Fruit fly (Drosophila melanogaster) whole organism, embryonic: ENCODE measurements around the gene peb.

Experiments used
- Awh ChIP-seq: fragments of 200-800 bp; sonication (Bioruptor generic); IDR thresholded peaks from 2 replicates; pipeline ENCODE4, ENCODE4 v1.3.6; 2022; ENCODE audit warnings: missing biosample characterization, missing genetic modification characterization
- B-H2 ChIP-seq: fragments of 200-800 bp; sonication (Bioruptor generic); optimal IDR thresholded peaks from 2 replicates; lab custom pipeline; 2018; ENCODE audit warnings: missing biosample characterization, mild to moderate bottlenecking, missing genetic modification characterization
- BEAF-32 ChIP-seq: fragments of 200-800 bp; sonication (Bioruptor generic); optimal IDR thresholded peaks from 3 replicates; lab custom pipeline; 2017; ENCODE audit warnings: missing biosample characterization, missing genetic modification characterization, mild to moderate bottlenecking, moderate library complexity, missing genetic modification reagents
- BtbVII ChIP-seq: fragments of 200-800 bp; sonication (Bioruptor generic); optimal IDR thresholded peaks from 3 replicates; lab custom pipeline; 2017; ENCODE audit warnings: missing biosample characterization, mild to moderate bottlenecking, missing genetic modification characterization
- CG12071 ChIP-seq: fragments of 200-800 bp; sonication (Bioruptor generic); optimal IDR thresholded peaks from 3 replicates; lab custom pipeline; 2018; ENCODE audit warnings: missing biosample characterization, mild to moderate bottlenecking, missing genetic modification characterization
- CG12769 ChIP-seq: fragments of 200-800 bp; sonication (Bioruptor generic); optimal IDR thresholded peaks from 2 replicates; lab custom pipeline; 2019; ENCODE audit warnings: missing biosample characterization, mild to moderate bottlenecking, missing genetic modification characterization, moderate library complexity
- CG13624 ChIP-seq: fragments of 200-800 bp; sonication (Bioruptor generic); optimal IDR thresholded peaks from 2 replicates; lab custom pipeline; 2016; ENCODE audit warnings: missing biosample characterization, missing genetic modification characterization
- CG13894 ChIP-seq: fragments of 200-800 bp; sonication (Bioruptor generic); optimal IDR thresholded peaks from 3 replicates; lab custom pipeline; 2018; ENCODE audit warnings: missing biosample characterization, mild to moderate bottlenecking, missing genetic modification characterization, moderate library complexity
- CG14441 ChIP-seq: fragments of 200-800 bp; sonication (Bioruptor generic); IDR thresholded peaks from 2 replicates; pipeline ENCODE4 v1.3.6; 2022; ENCODE audit warnings: missing biosample characterization, missing genetic modification characterization
- CG15073 ChIP-seq: fragments of 200-800 bp; sonication (Bioruptor generic); optimal IDR thresholded peaks from 2 replicates; lab custom pipeline; 2016; ENCODE audit warnings: missing biosample characterization, missing genetic modification characterization
- CG15601 ChIP-seq: fragments of 200-800 bp; sonication (Bioruptor generic); optimal IDR thresholded peaks from 3 replicates; lab custom pipeline; 2019; ENCODE audit warnings: missing biosample characterization, mild to moderate bottlenecking, missing genetic modification characterization, moderate library complexity
- CG17385 ChIP-seq: fragments of 200-800 bp; sonication (Bioruptor generic); optimal IDR thresholded peaks from 3 replicates; lab custom pipeline; 2018; ENCODE audit warnings: missing biosample characterization, mild to moderate bottlenecking, missing genetic modification characterization
- CG17568 ChIP-seq: fragments of 200-800 bp; sonication (Bioruptor generic); optimal IDR thresholded peaks from 2 replicates; lab custom pipeline; 2018; ENCODE audit warnings: missing biosample characterization, mild to moderate bottlenecking, missing genetic modification characterization, moderate library complexity
- CG17829 ChIP-seq: fragments of 200-800 bp; optimal IDR thresholded peaks from 2 replicates; lab custom pipeline; 2019; ENCODE audit warnings: missing biosample characterization, mild to moderate bottlenecking, missing genetic modification characterization, moderate library complexity
- CG18599 ChIP-seq: fragments of 200-800 bp; sonication (Bioruptor generic); optimal IDR thresholded peaks from 3 replicates; lab custom pipeline; 2017; ENCODE audit warnings: missing biosample characterization, missing genetic modification characterization, mild to moderate bottlenecking, moderate library complexity, missing genetic modification reagents
- CG3065 ChIP-seq: fragments of 200-800 bp; sonication (Bioruptor generic); optimal IDR thresholded peaks from 2 replicates; lab custom pipeline; 2016; ENCODE audit warnings: missing biosample characterization, missing genetic modification characterization
- CG6175 ChIP-seq: fragments of 200-800 bp; sonication (Bioruptor generic); IDR thresholded peaks from 3 replicates; pipeline ENCODE4 v1.3.6; 2022; ENCODE audit warnings: missing biosample characterization, missing genetic modification characterization
- CG7357 ChIP-seq: fragments of 200-800 bp; sonication (Bioruptor generic); IDR thresholded peaks from 3 replicates; pipeline ENCODE4 v1.3.6; 2022; ENCODE audit warnings: missing biosample characterization, missing genetic modification characterization
- CG9797 ChIP-seq: fragments of 200-800 bp; sonication (Bioruptor generic); optimal IDR thresholded peaks from 3 replicates; lab custom pipeline; 2018; ENCODE audit warnings: missing biosample characterization, mild to moderate bottlenecking, missing genetic modification characterization
- E2f2 ChIP-seq: fragments of 200-800 bp; sonication (Bioruptor generic); IDR thresholded peaks from 2 replicates; pipeline ENCODE4 v1.3.6; 2022; ENCODE audit warnings: missing biosample characterization, missing genetic modification characterization
- Fer2 ChIP-seq: fragments of 200-800 bp; sonication (Bioruptor generic); optimal IDR thresholded peaks from 2 replicates; lab custom pipeline; 2018; ENCODE audit warnings: missing biosample characterization, mild to moderate bottlenecking, missing genetic modification characterization, moderate library complexity
- Lhr ChIP-seq: fragments of 200-800 bp; sonication (Bioruptor generic); optimal IDR thresholded peaks from 3 replicates; lab custom pipeline; 2017; ENCODE audit warnings: mild to moderate bottlenecking, missing biosample characterization, missing genetic modification reagents, missing genetic modification characterization
- NC2β ChIP-seq: fragments of 200-800 bp; sonication (Bioruptor generic); optimal IDR thresholded peaks from 2 replicates; lab custom pipeline; 2016; ENCODE audit warnings: missing biosample characterization, missing genetic modification characterization
- NfI ChIP-seq: fragments of 200-800 bp; sonication (Bioruptor generic); optimal IDR thresholded peaks from 3 replicates; lab custom pipeline; 2018; ENCODE audit warnings: missing biosample characterization, mild to moderate bottlenecking, missing genetic modification characterization, moderate library complexity
- Sry-β ChIP-seq: fragments of 200-800 bp; sonication (Bioruptor generic); optimal IDR thresholded peaks from 2 replicates; lab custom pipeline; 2018; ENCODE audit warnings: missing biosample characterization, mild to moderate bottlenecking, missing genetic modification characterization, moderate library complexity
- Usf ChIP-seq: fragments of 200-800 bp; sonication (Bioruptor generic); optimal IDR thresholded peaks from 2 replicates; lab custom pipeline; 2017; ENCODE audit warnings: missing genotype, missing biosample characterization, missing genetic modification characterization
- al ChIP-seq: fragments of 200-800 bp; sonication (Bioruptor generic); IDR thresholded peaks from 2 replicates; pipeline ENCODE4 v1.3.6; 2022; ENCODE audit warnings: missing biosample characterization, missing genetic modification characterization
- ato ChIP-seq: fragments of 200-800 bp; sonication (Bioruptor generic); IDR thresholded peaks from 2 replicates; pipeline ENCODE4 v1.3.6; 2022; ENCODE audit warnings: missing biosample characterization, missing genetic modification characterization; ENCODE audit not compliant: partially characterized antibody
- bbx ChIP-seq: fragments of 200-800 bp; sonication (Bioruptor generic); IDR thresholded peaks from 2 replicates; pipeline ENCODE4 v1.3.6; 2022; ENCODE audit warnings: missing biosample characterization, missing genetic modification characterization; ENCODE audit not compliant: partially characterized antibody
- cad ChIP-seq: fragments of >200 bp; optimal IDR thresholded peaks from 2 replicates; lab custom pipeline; 2017; ENCODE audit warnings: missing biosample characterization, missing genetic modification characterization
- chif ChIP-seq, 2 experiments: fragments of 200-800 bp; sonication (Bioruptor generic); optimal IDR thresholded peaks; 3 replicates each; lab custom pipeline; 2016; ENCODE audit warnings: missing biosample characterization in 2 of 2, missing genetic modification characterization in 2 of 2
- dmrt99B ChIP-seq: fragments of 200-800 bp; sonication (Bioruptor generic); optimal IDR thresholded peaks from 2 replicates; lab custom pipeline; 2018; ENCODE audit warnings: missing biosample characterization, mild to moderate bottlenecking, missing genetic modification characterization, moderate library complexity
- fru ChIP-seq: fragments of >200 bp; optimal IDR thresholded peaks from 2 replicates; lab custom pipeline; 2017
- gfzf ChIP-seq: fragments of 200-800 bp; sonication (Bioruptor generic); optimal IDR thresholded peaks from 2 replicates; lab custom pipeline; 2016; ENCODE audit warnings: missing biosample characterization, mild to moderate bottlenecking, missing genetic modification characterization, moderate library complexity
- hth ChIP-seq: fragments of >200 bp; optimal IDR thresholded peaks from 2 replicates; lab custom pipeline; 2017; ENCODE audit warnings: inconsistent platforms
- insv ChIP-seq, 2 experiments: fragments of 200-800 bp; sonication (Bioruptor generic); optimal IDR thresholded peaks; 3 replicates each; lab custom pipeline; 2016 to 2018; ENCODE audit warnings: missing biosample characterization in 2 of 2, missing genetic modification characterization in 2 of 2
- kay ChIP-seq: fragments of 200-800 bp; sonication (Bioruptor generic); optimal IDR thresholded peaks from 2 replicates; lab custom pipeline; 2016; ENCODE audit warnings: missing biosample characterization, missing genetic modification characterization
- knrl ChIP-seq: fragments of 200-800 bp; sonication (Bioruptor generic); IDR thresholded peaks from 3 replicates; pipeline ENCODE4 v1.3.6; 2022; ENCODE audit warnings: missing biosample characterization, missing genetic modification characterization; ENCODE audit not compliant: partially characterized antibody
- maf-S ChIP-seq: fragments of 200-800 bp; sonication (Bioruptor generic); optimal IDR thresholded peaks from 2 replicates; lab custom pipeline; 2016; ENCODE audit warnings: missing biosample characterization, missing genetic modification characterization
- prd ChIP-seq, 3 experiments: fragments of >200 bp in 2 of 3; fragments of 200-800 bp in 1 of 3; sonication (Bioruptor generic) in 1 of 3; optimal IDR thresholded peaks in 2 of 3; IDR thresholded peaks in 1 of 3; 2 replicates in 2 of 3; 3 replicates in 1 of 3; pipeline versions ENCODE4 v1.3.6 to Lab custom; 2017 to 2022; ENCODE audit warnings: missing biosample characterization in 1 of 3, missing genetic modification characterization in 1 of 3
- pros ChIP-seq: fragments of 200-800 bp; sonication (Bioruptor generic); optimal IDR thresholded peaks from 3 replicates; lab custom pipeline; 2019; ENCODE audit warnings: missing biosample characterization, mild to moderate bottlenecking, missing genetic modification characterization, moderate library complexity
- row ChIP-seq: fragments of 200-800 bp; sonication (Bioruptor generic); IDR thresholded peaks from 3 replicates; pipeline ENCODE4 v1.3.6; 2022; ENCODE audit warnings: missing biosample characterization, missing genetic modification characterization
- run ChIP-seq: fragments of 200-800 bp; sonication (Bioruptor generic); optimal IDR thresholded peaks from 3 replicates; lab custom pipeline; 2018; ENCODE audit warnings: missing biosample characterization, mild to moderate bottlenecking, missing genetic modification characterization
- shn ChIP-seq: fragments of 200-800 bp; sonication (Bioruptor generic); optimal IDR thresholded peaks from 3 replicates; lab custom pipeline; 2016; ENCODE audit warnings: missing biosample characterization, missing genetic modification characterization
- tll ChIP-seq, 2 experiments: fragments of 200-800 bp in 1 of 2; fragments of >200 bp in 1 of 2; sonication (Bioruptor generic) in 1 of 2; optimal IDR thresholded peaks; 2 replicates each; lab custom pipeline; 2017 to 2019; ENCODE audit warnings: missing biosample characterization in 2 of 2, missing genetic modification characterization in 2 of 2, mild to moderate bottlenecking in 1 of 2, moderate library complexity in 1 of 2
- vnd ChIP-seq: fragments of 200-800 bp; sonication (Bioruptor generic); IDR thresholded peaks from 3 replicates; pipeline ENCODE4 v1.3.6; 2022; ENCODE audit warnings: missing biosample characterization, missing genetic modification characterization; ENCODE audit not compliant: partially characterized antibody
- vvl ChIP-seq: fragments of 200-800 bp; sonication (Bioruptor generic); IDR thresholded peaks from 2 replicates; pipeline ENCODE4 v1.3.6; 2022; ENCODE audit warnings: missing biosample characterization, missing genetic modification characterization
- wek ChIP-seq: fragments of 200-800 bp; sonication (Bioruptor generic); optimal IDR thresholded peaks from 3 replicates; lab custom pipeline; 2018; ENCODE audit warnings: missing biosample characterization, mild to moderate bottlenecking, missing genetic modification characterization, moderate library complexity

peb gene

dm6 chrX:4666650-4667360, 49.4 kb downstream of the peb start, which contains the start of gene CG3009 (continued):
- TF ChIP-seq Sry-β (GFP tag; lab: Kevin White, UChicago) (peak; percentile 28), Usf (GFP tag; lab: Kevin White, UChicago) (peak; percentile 93), NC2β (peak; percentile 95), dmrt99B (tag; lab: Kevin White, UChicago) (peak; percentile 98), shn (peak; percentile 98), Lhr (GFP tag; lab: Kevin White, UChicago) (peak; percentile 88), kay (peak; percentile 93), hth (no peak), CG3065 (GFP tag; lab: Kevin White, UChicago) (peak; percentile 98), Fer2 (peak; percentile 95), B-H2 (GFP tag; lab: Kevin White, UChicago) (peak; percentile 97), pros (peak; percentile 78), CG13894 (tag; lab: Kevin White, UChicago) (peak; percentile 96), CG17568 (GFP tag; lab: Kevin White, UChicago) (peak; percentile 95), cad (GFP tag; lab: Kevin White, UChicago) (no peak), CG12071 (peak; percentile 98), CG12769 (tag; lab: Kevin White, UChicago) (peak; percentile 98), wek (GFP tag; lab: Kevin White, UChicago) (peak; percentile 90), CG15601 (tag; lab: Kevin White, UChicago) (peak; percentile 92), BtbVII (GFP tag; lab: Kevin White, UChicago) (peak; percentile 97), chif (GFP tag; optimal IDR thresholded peaks at IDR 0.05; lab: Kevin White, UChicago) (peak; percentile 95 to 97), Awh (GFP tag; lab: Robert Waterston, UW) (peak; percentile 97), CG13624 (GFP tag; lab: Kevin White, UChicago) (peak; percentile 98), tll (GFP tag; optimal IDR thresholded peaks at IDR 0.05; lab: Kevin White, UChicago) (peak in 1 of 2 experiments; percentile 5), NfI (GFP tag; lab: Kevin White, UChicago) (peak; percentile 98), CG15073 (peak; percentile 69), bbx (GFP tag; lab: Robert Waterston, UW) (no peak), E2f2 (peak; percentile 84), vvl (GFP tag; lab: Robert Waterston, UW) (peak; percentile 98), al (GFP tag; lab: Robert Waterston, UW) (peak; percentile 97), CG17829 (peak; percentile 96), CG18599 (peak; percentile 99), row (peak; percentile 99), run (tag; lab: Kevin White, UChicago) (peak; percentile 93), BEAF-32 (GFP tag; lab: Kevin White, UChicago) (peak; percentile 27), maf-S (GFP tag; lab: Kevin White, UChicago) (peak; percentile 97), vnd (GFP tag; lab: Robert Waterston, UW) (no peak), insv (GFP tag; optimal IDR thresholded peaks at IDR 0.05; lab: Kevin White, UChicago) (peak in 1 of 2 experiments; percentile 79), fru (lab: Kevin White, UChicago) (no peak), gfzf (GFP tag; lab: Kevin White, UChicago) (peak; percentile 44), knrl (GFP tag; lab: Robert Waterston, UW) (peak; percentile 51; the same call in 1 of the 3 replicates), CG7357 (GFP tag; lab: Robert Waterston, UW) (peak; percentile 94), CG14441 (GFP tag; lab: Robert Waterston, UW) (peak; percentile 98), CG9797 (peak; percentile 50), CG17385 (peak; percentile 94), prd (optimal IDR thresholded peaks at IDR 0.05; lab: Kevin White, UChicago) (no peak), prd (GFP tag; IDR thresholded peaks at IDR 0.05; lab: Robert Waterston, UW) (peak; percentile 98), CG6175 (GFP tag; lab: Robert Waterston, UW) (peak; percentile 96), ato (GFP tag; lab: Robert Waterston, UW) (no peak)
